In the genomic region with DNA sequence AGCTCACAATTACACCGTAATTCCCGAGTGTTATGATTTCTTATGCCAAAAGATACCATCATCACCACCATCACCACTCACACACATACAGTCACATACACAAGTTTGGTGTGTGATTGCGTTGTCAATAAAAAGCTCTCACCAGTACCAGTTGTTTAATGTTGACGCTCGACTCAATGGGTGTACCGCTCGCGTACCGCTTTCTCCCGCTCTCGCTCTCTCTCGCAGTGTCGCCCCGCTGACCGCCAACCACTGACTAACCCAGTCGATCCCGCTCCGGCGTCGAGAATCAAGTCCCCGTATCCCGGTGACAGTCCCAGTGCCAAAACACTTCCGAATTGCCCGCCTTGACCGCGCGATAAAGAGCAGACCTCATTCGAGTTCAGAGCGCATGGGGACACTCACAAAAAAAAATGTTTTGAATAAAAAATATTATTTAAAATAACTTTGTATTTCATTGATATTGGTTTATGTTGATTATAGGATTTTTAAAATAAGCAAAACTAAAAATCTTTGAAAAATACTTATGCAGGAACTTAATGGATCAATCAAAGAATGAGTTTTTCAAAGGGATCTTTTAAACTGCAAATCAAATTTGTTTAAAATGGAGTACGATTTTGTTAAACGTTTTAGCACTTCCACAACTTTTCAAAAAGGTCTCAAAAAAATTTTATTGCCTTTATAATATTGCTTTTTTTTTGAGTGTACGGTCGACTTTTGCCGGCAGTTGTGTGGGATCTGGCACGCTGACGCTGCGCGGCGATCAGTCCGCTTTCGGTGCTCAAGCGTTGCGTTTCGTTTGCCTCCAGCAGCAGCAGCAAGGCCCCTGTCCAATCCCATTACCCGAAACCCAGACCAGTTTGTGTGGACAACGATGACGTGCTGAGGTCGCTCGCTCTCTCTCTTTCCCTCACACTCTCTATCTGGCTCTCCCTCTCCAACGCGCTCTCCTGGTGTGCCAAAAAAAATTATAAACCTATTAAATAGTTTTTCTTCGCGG, we compare ENCODE assay signal across 1 fruit fly cellular context.
TF ChIP-seq lines count a peak whose summit lies in the region.

Gene Dic1, plus strand, starts transcription at position 764 of the 1,000 bp plus-strand sequence.

TF ChIP-seq in whole organism, embryonic, 481 proteins besides CTCF, POLR2A, EP300 and RAD21 (continued from another document and continues in another):
- TF ChIP-seq Ets65A (GFP tag; lab: Kevin White, UChicago): peak; percentile 98
- TF ChIP-seq CG10274 (GFP tag; optimal IDR thresholded peaks at IDR 0.05; lab: Kevin White, UChicago): peak; percentile 91
- peak; percentile 94 for TF ChIP-seq CG13894 (tag; optimal IDR thresholded peaks at IDR 0.05; lab: Kevin White, UChicago)
- TF ChIP-seq maf-S (GFP tag; optimal IDR thresholded peaks at IDR 0.05; lab: Kevin White, UChicago): peak; percentile 87
- peak; percentile 41 for TF ChIP-seq CG9797 (GFP tag; optimal IDR thresholded peaks at IDR 0.05; lab: Kevin White, UChicago)
- peak; percentile 98 for TF ChIP-seq Hmr (GFP tag; optimal IDR thresholded peaks at IDR 0.05; lab: Kevin White, UChicago)
- TF ChIP-seq MBD-R2 (GFP tag; IDR thresholded peaks at IDR 0.05; lab: Robert Waterston, UW): peak; percentile 84
- TF ChIP-seq CG17829 (tag; optimal IDR thresholded peaks at IDR 0.05; lab: Kevin White, UChicago): peak; percentile 94
- TF ChIP-seq eve (GFP tag; optimal IDR thresholded peaks at IDR 0.05; lab: Kevin White, UChicago): peak in 1 of 2 experiments; percentile 97
- TF ChIP-seq hth (optimal IDR thresholded peaks at IDR 0.05; lab: Kevin White, UChicago): no peak
- peak; percentile 95 for TF ChIP-seq Max (GFP tag; optimal IDR thresholded peaks at IDR 0.05; lab: Kevin White, UChicago)
- peak; percentile 94 for TF ChIP-seq kni (GFP tag; optimal IDR thresholded peaks at IDR 0.05; lab: Kevin White, UChicago)
- TF ChIP-seq CG17802 (tag; optimal IDR thresholded peaks at IDR 0.05; lab: Kevin White, UChicago): peak; percentile 82
- TF ChIP-seq Mes4 (GFP tag; optimal IDR thresholded peaks at IDR 0.05; lab: Kevin White, UChicago): peak; percentile 85
- TF ChIP-seq CG5953 (GFP tag; IDR thresholded peaks at IDR 0.05; lab: Robert Waterston, UW): peak; percentile 74
- TF ChIP-seq Adf1 (GFP tag; IDR thresholded peaks at IDR 0.05; lab: Robert Waterston, UW): peak; percentile 73
- TF ChIP-seq sob (GFP tag; IDR thresholded peaks at IDR 0.05; lab: Robert Waterston, UW): peak; percentile 89
- TF ChIP-seq vnd (GFP tag; IDR thresholded peaks at IDR 0.05; lab: Robert Waterston, UW; ENCODE audit: partially characterized antibody): 0 out of 3 replicates have a peak, but pooled peaks have one; percentile 7
- TF ChIP-seq CG14965 (GFP tag; optimal IDR thresholded peaks at IDR 0.05; lab: Kevin White, UChicago; ENCODE audit: borderline replicate concordance): no peak
- peak; percentile 90 for TF ChIP-seq CG15514 (GFP tag; optimal IDR thresholded peaks at IDR 0.05; lab: Kevin White, UChicago)
- TF ChIP-seq cad (GFP tag; optimal IDR thresholded peaks at IDR 0.05; lab: Kevin White, UChicago): no peak
- peak; percentile 89 for TF ChIP-seq twi (tag; optimal IDR thresholded peaks at IDR 0.05; lab: Kevin White, UChicago)
- TF ChIP-seq CG34422 (GFP tag; IDR thresholded peaks at IDR 0.05; lab: Robert Waterston, UW): peak; percentile 88
- TF ChIP-seq emc (GFP tag; optimal IDR thresholded peaks at IDR 0.05; lab: Kevin White, UChicago): peak; percentile 84
- peak; percentile 89 for TF ChIP-seq CG13123 (GFP tag; optimal IDR thresholded peaks at IDR 0.05; lab: Kevin White, UChicago)
- TF ChIP-seq Myb (GFP tag; optimal IDR thresholded peaks at IDR 0.05; lab: Kevin White, UChicago): peak; percentile 76
- peak; percentile 78 for TF ChIP-seq her (GFP tag; optimal IDR thresholded peaks at IDR 0.05; lab: Kevin White, UChicago)
- peak; percentile 69 for TF ChIP-seq Ravus (GFP tag; IDR thresholded peaks at IDR 0.05; lab: Robert Waterston, UW)
- peak in 1 of 2 experiments; percentile 59 for TF ChIP-seq crp (GFP tag; optimal IDR thresholded peaks at IDR 0.05; lab: Kevin White, UChicago)
- TF ChIP-seq ranshi (GFP tag; IDR thresholded peaks at IDR 0.05; lab: Robert Waterston, UW): peak; percentile 89
- peak; percentile 97 for TF ChIP-seq CG4820 (GFP tag; optimal IDR thresholded peaks at IDR 0.05; lab: Kevin White, UChicago)
- peak; percentile 88 for TF ChIP-seq HmgZ (tag; optimal IDR thresholded peaks at IDR 0.05; lab: Kevin White, UChicago)
- TF ChIP-seq H2.0 (GFP tag; IDR thresholded peaks at IDR 0.05; lab: Robert Waterston, UW): peak; percentile 79
- no peak for TF ChIP-seq lov (optimal IDR thresholded peaks at IDR 0.05; lab: Kevin White, UChicago)
- peak; percentile 81 for TF ChIP-seq lov (GFP tag; IDR thresholded peaks at IDR 0.05; lab: Robert Waterston, UW)
- peak; percentile 76 for TF ChIP-seq CG1647 (GFP tag; optimal IDR thresholded peaks at IDR 0.05; lab: Kevin White, UChicago)
- no peak for TF ChIP-seq bigmax (GFP tag; optimal IDR thresholded peaks at IDR 0.05; lab: Kevin White, UChicago)
- peak; percentile 85 for TF ChIP-seq CG11456 (GFP tag; IDR thresholded peaks at IDR 0.05; lab: Robert Waterston, UW)
- peak; percentile 95 for TF ChIP-seq slou (GFP tag; optimal IDR thresholded peaks at IDR 0.05; lab: Kevin White, UChicago)
- TF ChIP-seq lmd (GFP tag; IDR thresholded peaks at IDR 0.05; lab: Robert Waterston, UW): peak; percentile 96
- peak; percentile 93 for TF ChIP-seq Six4 (GFP tag; optimal IDR thresholded peaks at IDR 0.05; lab: Kevin White, UChicago)
- TF ChIP-seq Taf1 (GFP tag; IDR thresholded peaks at IDR 0.05; lab: Robert Waterston, UW): peak; percentile 76
- TF ChIP-seq CG6272 (GFP tag; IDR thresholded peaks at IDR 0.05; lab: Robert Waterston, UW): peak; percentile 85
- TF ChIP-seq CG31441 (GFP tag; IDR thresholded peaks at IDR 0.05; lab: Robert Waterston, UW): peak; percentile 98
- TF ChIP-seq wdn (GFP tag; IDR thresholded peaks at IDR 0.05; lab: Robert Waterston, UW): peak; percentile 82
- peak; percentile 90 for TF ChIP-seq Mrtf (GFP tag; IDR thresholded peaks at IDR 0.05; lab: Robert Waterston, UW)
- TF ChIP-seq gce (GFP tag; IDR thresholded peaks at IDR 0.05; lab: Robert Waterston, UW): no peak
- TF ChIP-seq NK7.1 (GFP tag; optimal IDR thresholded peaks at IDR 0.05; lab: Kevin White, UChicago): peak; percentile 79
- peak; percentile 65 for TF ChIP-seq GATAe (GFP tag; conservative IDR thresholded peaks at IDR 0.05; lab: Robert Waterston, UW)
- no peak for TF ChIP-seq Tbp (GFP tag; optimal IDR thresholded peaks at IDR 0.05; lab: Kevin White, UChicago)
- peak; percentile 98 for TF ChIP-seq Sox102F (GFP tag; optimal IDR thresholded peaks at IDR 0.05; lab: Kevin White, UChicago)
- TF ChIP-seq Oaz (GFP tag; IDR thresholded peaks at IDR 0.05; lab: Robert Waterston, UW): peak; percentile 86
- peak; percentile 75 for TF ChIP-seq tup (GFP tag; optimal IDR thresholded peaks at IDR 0.05; lab: Kevin White, UChicago)
- peak; percentile 84 for TF ChIP-seq ab (GFP tag; optimal IDR thresholded peaks at IDR 0.05; lab: Kevin White, UChicago)
- TF ChIP-seq fu2 (GFP tag; optimal IDR thresholded peaks at IDR 0.05; lab: Kevin White, UChicago): peak; percentile 91
- TF ChIP-seq CG6765 (GFP tag; optimal IDR thresholded peaks at IDR 0.05; lab: Kevin White, UChicago): peak; percentile 94
- TF ChIP-seq CG33557 (GFP tag; optimal IDR thresholded peaks at IDR 0.05; lab: Kevin White, UChicago): peak; percentile 90
- TF ChIP-seq CG12236 (GFP tag; optimal IDR thresholded peaks at IDR 0.05; lab: Kevin White, UChicago): peak; percentile 77
- peak; percentile 95 for TF ChIP-seq CG5245 (GFP tag; optimal IDR thresholded peaks at IDR 0.05; lab: Kevin White, UChicago)
- peak; percentile 95 for TF ChIP-seq D19A (tag; optimal IDR thresholded peaks at IDR 0.05; lab: Kevin White, UChicago)
- peak; percentile 77 for TF ChIP-seq CG8089 (GFP tag; optimal IDR thresholded peaks at IDR 0.05; lab: Kevin White, UChicago)
- TF ChIP-seq Stat92E (GFP tag; optimal IDR thresholded peaks at IDR 0.05; lab: Kevin White, UChicago): no peak
- TF ChIP-seq Sry-δ (GFP tag; optimal IDR thresholded peaks at IDR 0.05; lab: Kevin White, UChicago): peak; percentile 46
- TF ChIP-seq CG14710 (tag; optimal IDR thresholded peaks at IDR 0.05; lab: Kevin White, UChicago): peak; percentile 98
- TF ChIP-seq CG15073 (GFP tag; optimal IDR thresholded peaks at IDR 0.05; lab: Kevin White, UChicago): peak; percentile 72
- no peak; the same call in 1 of the 2 replicates for TF ChIP-seq peb (GFP tag; IDR thresholded peaks at IDR 0.05; lab: Robert Waterston, UW)
- peak; percentile 94 for TF ChIP-seq vvl (GFP tag; IDR thresholded peaks at IDR 0.05; lab: Robert Waterston, UW)
- peak; percentile 84 for TF ChIP-seq CG12219 (GFP tag; optimal IDR thresholded peaks at IDR 0.05; lab: Kevin White, UChicago)
- TF ChIP-seq CG2129 (GFP tag; IDR thresholded peaks at IDR 0.05; lab: Robert Waterston, UW; ENCODE audit: partially characterized antibody): no peak
- peak; percentile 80 for TF ChIP-seq sr (GFP tag; IDR thresholded peaks at IDR 0.05; lab: Robert Waterston, UW)
- peak; percentile 97 for TF ChIP-seq CG15269 (tag; optimal IDR thresholded peaks at IDR 0.05; lab: Kevin White, UChicago)
- TF ChIP-seq CG16815 (GFP tag; optimal IDR thresholded peaks at IDR 0.05; lab: Kevin White, UChicago): peak; percentile 93
- TF ChIP-seq lola (GFP tag; optimal IDR thresholded peaks at IDR 0.05; lab: Kevin White, UChicago): peak in 1 of 3 experiments; percentile 97
- peak; percentile 92 for TF ChIP-seq tgo (GFP tag; IDR thresholded peaks at IDR 0.05; lab: Robert Waterston, UW)
- TF ChIP-seq E2f1 (GFP tag; IDR thresholded peaks at IDR 0.05; lab: Robert Waterston, UW): peak; percentile 88
- peak; percentile 94 for TF ChIP-seq CG1529 (GFP tag; optimal IDR thresholded peaks at IDR 0.05; lab: Kevin White, UChicago)
- TF ChIP-seq CG12659 (GFP tag; optimal IDR thresholded peaks at IDR 0.05; lab: Kevin White, UChicago): peak; percentile 99
- peak; percentile 90 for TF ChIP-seq bab2 (GFP tag; optimal IDR thresholded peaks at IDR 0.05; lab: Kevin White, UChicago)
- TF ChIP-seq org-1 (GFP tag; optimal IDR thresholded peaks at IDR 0.05; lab: Kevin White, UChicago): peak; percentile 96
- peak; percentile 87 for TF ChIP-seq CG16863 (GFP tag; optimal IDR thresholded peaks at IDR 0.05; lab: Kevin White, UChicago)
- TF ChIP-seq CG6654 (GFP tag; optimal IDR thresholded peaks at IDR 0.05; lab: Kevin White, UChicago): peak; percentile 90
- peak; percentile 91 for TF ChIP-seq CG34376 (GFP tag; optimal IDR thresholded peaks at IDR 0.05; lab: Kevin White, UChicago)
- no peak for TF ChIP-seq Neu2 (GFP tag; optimal IDR thresholded peaks at IDR 0.05; lab: Kevin White, UChicago; ENCODE audit: borderline replicate concordance)
- TF ChIP-seq CG15696 (tag; optimal IDR thresholded peaks at IDR 0.05; lab: Kevin White, UChicago): peak; percentile 93
- peak; percentile 74 to 86 for TF ChIP-seq Trl (optimal IDR thresholded peaks at IDR 0.05; lab: Kevin White, UChicago)
- peak; percentile 80 for TF ChIP-seq Trl (GFP tag; optimal IDR thresholded peaks at IDR 0.05; lab: Kevin White, UChicago)
- TF ChIP-seq CG7271 (tag; optimal IDR thresholded peaks at IDR 0.05; lab: Kevin White, UChicago): peak; percentile 84
- peak; percentile 59 for TF ChIP-seq sima (GFP tag; optimal IDR thresholded peaks at IDR 0.05; lab: Kevin White, UChicago)
- peak; percentile 90 for TF ChIP-seq Vsx1 (GFP tag; optimal IDR thresholded peaks at IDR 0.05; lab: Kevin White, UChicago)
- TF ChIP-seq Jarid2 (GFP tag; optimal IDR thresholded peaks at IDR 0.05; lab: Kevin White, UChicago): peak; percentile 88
- TF ChIP-seq CG4707 (GFP tag; optimal IDR thresholded peaks at IDR 0.05; lab: Kevin White, UChicago): peak; percentile 77
- peak; percentile 95 for TF ChIP-seq CG15011 (GFP tag; optimal IDR thresholded peaks at IDR 0.05; lab: Kevin White, UChicago)
- TF ChIP-seq p53 (GFP tag; optimal IDR thresholded peaks at IDR 0.05; lab: Kevin White, UChicago): peak; percentile 66
- peak; percentile 88 for TF ChIP-seq gcm2 (GFP tag; optimal IDR thresholded peaks at IDR 0.05; lab: Kevin White, UChicago)
- TF ChIP-seq ftz-f1 (GFP tag; optimal IDR thresholded peaks at IDR 0.05; lab: Kevin White, UChicago): peak; percentile 41
- peak; percentile 84 for TF ChIP-seq CG4617 (GFP tag; optimal IDR thresholded peaks at IDR 0.05; lab: Kevin White, UChicago; ENCODE audit: borderline replicate concordance)
- peak; percentile 67 for TF ChIP-seq CG1603 (tag; optimal IDR thresholded peaks at IDR 0.05; lab: Kevin White, UChicago)
- TF ChIP-seq CG8478 (optimal IDR thresholded peaks at IDR 0.05; lab: Kevin White, UChicago): no peak
- TF ChIP-seq gfzf (GFP tag; optimal IDR thresholded peaks at IDR 0.05; lab: Kevin White, UChicago): no peak
- peak; percentile 99 for TF ChIP-seq CG17361 (GFP tag; IDR thresholded peaks at IDR 0.05; lab: Robert Waterston, UW)
- peak; percentile 93 for TF ChIP-seq HLH54F (GFP tag; optimal IDR thresholded peaks at IDR 0.05; lab: Kevin White, UChicago)
- TF ChIP-seq cg (GFP tag; optimal IDR thresholded peaks at IDR 0.05; lab: Kevin White, UChicago): peak; percentile 74
- peak; percentile 98 for TF ChIP-seq CG18619 (GFP tag; optimal IDR thresholded peaks at IDR 0.05; lab: Kevin White, UChicago)
- peak; percentile 85 for TF ChIP-seq CG7357 (GFP tag; IDR thresholded peaks at IDR 0.05; lab: Robert Waterston, UW)
- TF ChIP-seq CG6254 (GFP tag; optimal IDR thresholded peaks at IDR 0.05; lab: Kevin White, UChicago): peak; percentile 95
- TF ChIP-seq Poxn (GFP tag; IDR thresholded peaks at IDR 0.05; lab: Robert Waterston, UW): peak; percentile 84
- TF ChIP-seq corto (GFP tag; optimal IDR thresholded peaks at IDR 0.05; lab: Kevin White, UChicago): peak; percentile 84
- TF ChIP-seq da (GFP tag; optimal IDR thresholded peaks at IDR 0.05; lab: Kevin White, UChicago): peak; percentile 77
- TF ChIP-seq ase (GFP tag; IDR thresholded peaks at IDR 0.05; lab: Robert Waterston, UW): peak; percentile 78; the same call in 2 of the 3 replicates
- peak; percentile 89 for TF ChIP-seq CG12071 (GFP tag; optimal IDR thresholded peaks at IDR 0.05; lab: Kevin White, UChicago)
- TF ChIP-seq Dbx (GFP tag; IDR thresholded peaks at IDR 0.05; lab: Robert Waterston, UW): peak; percentile 96
- TF ChIP-seq sens (GFP tag; lab: Kevin White, UChicago): peak; percentile 99
- TF ChIP-seq tx (GFP tag; optimal IDR thresholded peaks at IDR 0.05; lab: Kevin White, UChicago): peak; percentile 79
- TF ChIP-seq CG8359 (GFP tag; optimal IDR thresholded peaks at IDR 0.05; lab: Kevin White, UChicago; ENCODE audit: borderline replicate concordance): peak; percentile 90
- TF ChIP-seq MTF-1 (GFP tag; optimal IDR thresholded peaks at IDR 0.05; lab: Kevin White, UChicago; ENCODE audit: borderline replicate concordance): peak; percentile 69
- TF ChIP-seq CG14860 (GFP tag; IDR thresholded peaks at IDR 0.05; lab: Robert Waterston, UW; ENCODE audit: partially characterized antibody): no peak
- no peak for TF ChIP-seq Dp (GFP tag; optimal IDR thresholded peaks at IDR 0.05; lab: Kevin White, UChicago)
